Fruit fly (Drosophila melanogaster): ENCODE data around the gene scf.
A peak's percentile ranks its signal among the peaks of the same experiment; 100 is the strongest.

Gene scf

DNA sequence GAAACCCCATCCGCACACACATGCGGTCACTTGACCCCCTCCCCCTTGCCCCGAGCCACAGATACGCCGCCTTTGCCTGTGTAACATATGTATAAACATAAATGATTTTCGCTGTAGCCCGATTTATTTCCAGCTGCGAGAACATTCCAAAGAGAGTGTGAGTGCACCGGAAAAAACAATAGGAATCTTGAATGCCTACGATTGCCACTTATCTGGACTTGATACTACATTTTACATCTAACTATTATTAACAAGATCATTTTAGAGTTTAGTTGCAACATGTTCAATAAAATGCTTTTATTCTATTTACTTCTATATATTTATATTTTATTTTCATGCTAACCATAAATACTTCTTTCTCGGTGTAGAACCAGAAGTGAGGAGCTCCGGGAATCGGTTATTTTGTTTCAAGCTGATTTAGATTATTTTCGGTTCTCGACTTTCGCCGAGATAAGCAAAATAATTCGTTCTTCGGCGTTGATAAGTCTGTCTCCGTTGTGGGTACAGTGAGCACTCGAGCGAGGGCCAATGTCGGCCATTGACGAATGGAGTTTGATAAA lies 1.7 kb downstream of the scf start (continued):
- peak; percentile 76 for TF ChIP-seq CG12155 (GFP tag; optimal IDR thresholded peaks at IDR 0.05)
- TF ChIP-seq CG13424 (tag; optimal IDR thresholded peaks at IDR 0.05) = peak; percentile 82
- TF ChIP-seq C15 (GFP tag; IDR thresholded peaks at IDR 0.05) = peak; percentile 64; the same call in 1 of the 3 replicates
- peak; percentile 25 for TF ChIP-seq mirr (GFP tag; optimal IDR thresholded peaks at IDR 0.05)
- peak; percentile 84 for TF ChIP-seq CG3281 (GFP tag; optimal IDR thresholded peaks at IDR 0.05)
- peak; percentile 76 for TF ChIP-seq CG12942 (GFP tag; optimal IDR thresholded peaks at IDR 0.05)
- no peak for TF ChIP-seq CG17568 (GFP tag; optimal IDR thresholded peaks at IDR 0.05)
- TF ChIP-seq Lhr (GFP tag; optimal IDR thresholded peaks at IDR 0.05) = peak; percentile 61
- TF ChIP-seq aop (GFP tag; IDR thresholded peaks at IDR 0.05) = peak; percentile 34; the same call in 1 of the 2 replicates
- TF ChIP-seq fd96Cb (tag; optimal IDR thresholded peaks at IDR 0.05) = peak; percentile 85
- peak; percentile 75 for TF ChIP-seq org-1 (GFP tag; optimal IDR thresholded peaks at IDR 0.05)
- TF ChIP-seq CG1832 (GFP tag; optimal IDR thresholded peaks at IDR 0.05) = no peak
- no peak for TF ChIP-seq HLHmδ (GFP tag; optimal IDR thresholded peaks at IDR 0.05)
- TF ChIP-seq pita (GFP tag; optimal IDR thresholded peaks at IDR 0.05) = no peak
- TF ChIP-seq otp (GFP tag; IDR thresholded peaks at IDR 0.05) = peak; percentile 69; the same call in 2 of the 3 replicates
- peak; percentile 75 for TF ChIP-seq pros (GFP tag; optimal IDR thresholded peaks at IDR 0.05)
- peak; percentile 32 for TF ChIP-seq CG6683 (GFP tag; optimal IDR thresholded peaks at IDR 0.05)
- peak; percentile 69 for TF ChIP-seq CG11696 (GFP tag; IDR thresholded peaks at IDR 0.05)
- TF ChIP-seq TFAM (GFP tag; optimal IDR thresholded peaks at IDR 0.05) = no peak
- no peak for TF ChIP-seq NK7.1 (GFP tag; optimal IDR thresholded peaks at IDR 0.05)
- TF ChIP-seq CG1603 (tag; optimal IDR thresholded peaks at IDR 0.05) = peak; percentile 31
- TF ChIP-seq nerfin-2 (GFP tag; IDR thresholded peaks at IDR 0.05; ENCODE audit: partially characterized antibody) = no peak
- TF ChIP-seq YL-1 (GFP tag; optimal IDR thresholded peaks at IDR 0.05) = peak; percentile 48
- peak; percentile 29 for TF ChIP-seq fd3F (GFP tag; optimal IDR thresholded peaks at IDR 0.05)
- TF ChIP-seq CG5245 (GFP tag; optimal IDR thresholded peaks at IDR 0.05) = peak; percentile 77
- 0 out of 2 replicates have a peak, but pooled peaks have one; percentile 11 for TF ChIP-seq dati (GFP tag; IDR thresholded peaks at IDR 0.05)
- no peak for TF ChIP-seq sqz (GFP tag; optimal IDR thresholded peaks at IDR 0.05)
- TF ChIP-seq ind (GFP tag; optimal IDR thresholded peaks at IDR 0.05) = peak; percentile 66
- no peak for TF ChIP-seq mld (GFP tag; IDR thresholded peaks at IDR 0.05; ENCODE audit: partially characterized antibody)
- TF ChIP-seq Scr (GFP tag; IDR thresholded peaks at IDR 0.05; ENCODE audit: partially characterized antibody) = no peak
- peak; percentile 69; the same call in 2 of the 3 replicates for TF ChIP-seq Dbx (GFP tag; IDR thresholded peaks at IDR 0.05)
- peak; percentile 90 for TF ChIP-seq dmrt11E (tag; optimal IDR thresholded peaks at IDR 0.05)
- peak in 1 of 2 experiments; percentile 91 for TF ChIP-seq bsh (GFP tag; optimal IDR thresholded peaks at IDR 0.05)
- TF ChIP-seq Fer1 (GFP tag; optimal IDR thresholded peaks at IDR 0.05) = peak; percentile 83
- no peak for TF ChIP-seq Dfd (GFP tag; optimal IDR thresholded peaks at IDR 0.05)
- TF ChIP-seq cg (GFP tag; optimal IDR thresholded peaks at IDR 0.05) = no peak
- TF ChIP-seq CG8944 (GFP tag; optimal IDR thresholded peaks at IDR 0.05) = peak; percentile 5
- TF ChIP-seq CG6654 (GFP tag; optimal IDR thresholded peaks at IDR 0.05) = peak; percentile 46
- peak; percentile 54 for TF ChIP-seq psq (GFP tag; optimal IDR thresholded peaks at IDR 0.05)
- peak; percentile 58 for TF ChIP-seq CrebB (tag; optimal IDR thresholded peaks at IDR 0.05)
- peak; percentile 57 for TF ChIP-seq chn (GFP tag; optimal IDR thresholded peaks at IDR 0.05)
- peak; percentile 92 for TF ChIP-seq CG8924 (tag; optimal IDR thresholded peaks at IDR 0.05)
- TF ChIP-seq Bdp1 (GFP tag; optimal IDR thresholded peaks at IDR 0.05) = peak; percentile 12
- TF ChIP-seq D19B (GFP tag; optimal IDR thresholded peaks at IDR 0.05) = peak; percentile 18
- TF ChIP-seq CG4730 (GFP tag; IDR thresholded peaks at IDR 0.05) = peak; percentile 69
- no peak for TF ChIP-seq zfh2 (GFP tag; optimal IDR thresholded peaks at IDR 0.05)
- peak; percentile 76 for TF ChIP-seq Xbp1 (GFP tag; optimal IDR thresholded peaks at IDR 0.05)
- peak; percentile 72 for TF ChIP-seq sug (tag; optimal IDR thresholded peaks at IDR 0.05)
- TF ChIP-seq H2.0 (GFP tag; IDR thresholded peaks at IDR 0.05) = peak; percentile 67
